Worm (Caenorhabditis elegans) whole organism, mixed stage, embryonic: Measurements from ENCODE around the gene srr-3.

ENCODE experiments used
- blmp-1 ChIP-seq: fragments of 150-350 bp; optimal IDR thresholded peaks from 2 replicates; lab custom pipeline; 2014; ENCODE audit warnings: missing biosample characterization, missing genetic modification characterization
- ces-1 ChIP-seq: fragments of 150-350 bp; optimal IDR thresholded peaks from 2 replicates; lab custom pipeline; 2014; ENCODE audit warnings: missing biosample characterization, missing genetic modification reagents, missing genetic modification characterization
- unc-62 ChIP-seq: fragments of 150-350 bp; optimal IDR thresholded peaks from 2 replicates; lab custom pipeline; 2014; ENCODE audit warnings: missing biosample characterization, missing genetic modification reagents, missing genetic modification characterization
- ztf-11 ChIP-seq: fragments of 150-350 bp; optimal IDR thresholded peaks from 2 replicates; lab custom pipeline; 2014; ENCODE audit warnings: missing biosample characterization, missing genetic modification characterization

DNA sequence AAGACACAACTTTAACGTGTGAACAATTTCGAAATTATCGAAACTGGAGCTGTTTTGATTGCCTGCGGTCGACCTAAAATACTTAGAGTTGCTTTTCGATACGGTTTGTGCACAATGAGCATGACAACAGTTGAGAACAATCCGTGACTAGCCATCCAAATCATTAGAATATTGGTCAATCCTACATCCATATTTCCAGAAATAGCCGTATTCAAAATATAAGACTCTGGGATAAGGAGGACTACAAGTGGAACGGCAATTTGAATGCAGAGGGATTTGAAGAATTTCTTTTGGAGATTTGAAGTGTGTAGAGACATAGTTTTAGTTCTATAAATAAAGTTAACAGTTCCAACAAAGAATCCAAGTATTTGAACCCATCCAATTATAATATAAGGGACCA is 49.2 kb downstream of the srr-3 start:
- TF ChIP-seq ces-1 (GFP tag; lab: Kevin White, UChicago) (no peak), ztf-11 (tag; lab: Kevin White, UChicago) (no peak), unc-62 (GFP tag; lab: Kevin White, UChicago) (no peak), blmp-1 (tag; lab: Kevin White, UChicago) (no peak)
